Fruit fly (Drosophila melanogaster) whole organism, adult: ENCODE results near the gene Cat.

ENCODE experiments used
- Crg-1 ChIP-seq: fragments of 200-800 bp; sonication (Bioruptor generic); optimal IDR thresholded peaks from 2 replicates; lab custom pipeline; 2016; ENCODE audit warnings: missing biosample characterization, missing genetic modification characterization
- Hr96 ChIP-seq: fragments of 200-800 bp; sonication (Bioruptor generic); optimal IDR thresholded peaks from 2 replicates; lab custom pipeline; 2016; ENCODE audit warnings: missing biosample characterization, missing genetic modification characterization

DNA sequence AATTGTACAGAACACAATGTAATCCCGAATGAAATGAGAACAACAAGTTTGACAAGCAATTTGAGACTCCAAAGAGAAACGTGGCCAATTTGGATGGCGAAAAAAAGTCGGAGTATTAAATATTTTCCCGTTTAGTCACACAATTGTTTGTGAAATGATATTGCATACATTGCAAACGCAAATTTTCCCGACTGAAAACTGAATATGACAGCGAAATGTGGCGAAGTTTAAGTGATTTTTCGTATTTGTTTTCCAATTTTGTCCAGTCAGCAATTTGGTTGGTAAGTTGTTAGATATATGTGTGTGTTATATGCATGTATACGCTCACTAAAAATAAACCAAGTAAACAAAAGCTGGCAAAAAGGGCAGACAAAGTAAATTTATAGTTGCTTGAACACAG is 6.2 kb upstream of the Cat start:
- TF ChIP-seq Hr96 (no peak), Crg-1 (no peak)
